Worm (Caenorhabditis elegans): Measurements from ENCODE around the gene C08E3.1.

C08E3.1 gene

DNA sequence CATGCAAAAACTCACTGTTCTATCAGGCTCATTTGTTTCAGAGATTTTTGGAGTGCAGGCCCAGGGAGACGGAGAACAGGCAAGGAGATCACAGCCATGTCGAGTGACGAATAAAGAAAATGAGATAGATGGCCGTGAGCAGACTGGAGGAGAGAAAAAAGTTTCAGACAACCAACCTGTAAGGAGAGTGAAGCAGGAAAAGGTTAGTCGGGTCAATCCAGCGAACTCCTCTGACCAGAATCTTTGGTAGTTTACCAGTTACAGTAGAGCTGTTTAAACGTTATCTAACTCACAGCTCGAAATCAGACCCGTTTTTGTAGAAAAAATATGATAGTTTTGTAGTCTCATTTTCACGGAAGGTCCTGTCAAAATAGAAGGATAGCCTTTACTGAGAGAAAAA lies 15.2 kb downstream of the C08E3.1 start, which contains the start of gene fbxb-21:
TSS of gene fbxb-21 (minus strand) at position 101 of the 400 bp plus-strand sequence.
- no peak for TF ChIP-seq nhr-76 (tag; optimal IDR thresholded peaks at IDR 0.05)
- no peak for TF ChIP-seq dsc-1 (tag; optimal IDR thresholded peaks at IDR 0.05)
- no peak for TF ChIP-seq egl-13 (tag; optimal IDR thresholded peaks at IDR 0.05)
- TF ChIP-seq elt-3 (tag; optimal IDR thresholded peaks at IDR 0.05): no peak
- TF ChIP-seq unc-130 (tag; optimal IDR thresholded peaks at IDR 0.05): no peak
- no peak for TF ChIP-seq fkh-8 (tag; optimal IDR thresholded peaks at IDR 0.05)
- no peak for TF ChIP-seq dpl-1 (GFP tag; optimal IDR thresholded peaks at IDR 0.05)
- TF ChIP-seq nhr-84 (tag; optimal IDR thresholded peaks at IDR 0.05): no peak
- no peak for TF ChIP-seq ztf-4 (tag; optimal IDR thresholded peaks at IDR 0.05)
- TF ChIP-seq lin-35 (GFP tag; optimal IDR thresholded peaks at IDR 0.05): no peak
- TF ChIP-seq unc-62 (GFP tag; optimal IDR thresholded peaks at IDR 0.05): no peak
- TF ChIP-seq unc-86 (tag; optimal IDR thresholded peaks at IDR 0.05): no peak
- TF ChIP-seq lin-39 (tag; optimal IDR thresholded peaks at IDR 0.05): no peak
- no peak for TF ChIP-seq nhr-12 (tag; optimal IDR thresholded peaks at IDR 0.05)
- TF ChIP-seq nhr-85 (tag): no peak

- TF ChIP-seq ama-1 (optimal IDR thresholded peaks at IDR 0.05): no peak
- TF ChIP-seq sup-37 (GFP tag; optimal IDR thresholded peaks at IDR 0.05): no peak
- no peak for TF ChIP-seq irx-1 (tag; optimal IDR thresholded peaks at IDR 0.05)
- TF ChIP-seq lin-35 (GFP tag; optimal IDR thresholded peaks at IDR 0.05): no peak
- no peak for TF ChIP-seq nhr-47 (tag; optimal IDR thresholded peaks at IDR 0.05)
- TF ChIP-seq Y116A8C.19 (tag; optimal IDR thresholded peaks at IDR 0.05; ENCODE audit: borderline replicate concordance): no peak
- no peak for TF ChIP-seq elt-2 (tag; optimal IDR thresholded peaks at IDR 0.05)
- TF ChIP-seq zip-4 (GFP tag; optimal IDR thresholded peaks at IDR 0.05): no peak
- TF ChIP-seq mdl-1 (tag; optimal IDR thresholded peaks at IDR 0.05): no peak
- no peak for TF ChIP-seq unc-86 (tag; optimal IDR thresholded peaks at IDR 0.05)
- no peak for TF ChIP-seq mep-1 (tag; optimal IDR thresholded peaks at IDR 0.05)
Measured at ce11 chrII:1650502-1650901, 16.9 kb downstream of the C08E3.1 start, which contains the start of gene fbxb-20. fbxb-20 (minus strand) TSS chrII:1650602.

DNA sequence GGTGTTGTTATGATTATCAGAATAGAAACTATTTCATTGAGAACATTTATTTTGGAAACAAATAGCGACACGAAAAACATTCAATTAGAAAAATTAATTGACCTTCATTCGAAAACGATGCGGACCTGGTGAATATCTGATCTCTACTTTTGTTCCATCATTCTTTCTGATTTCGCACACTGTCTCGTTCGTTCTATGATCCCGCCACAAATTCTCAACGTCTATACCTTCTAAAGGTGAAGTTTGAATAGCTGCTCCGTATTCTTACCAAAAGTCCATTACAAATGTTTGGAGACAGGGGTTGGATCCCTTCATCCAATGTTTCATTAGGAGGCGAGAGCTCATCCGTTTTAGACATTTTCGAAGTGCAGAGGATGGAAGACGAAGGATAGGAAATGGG lies 18.2 kb downstream of the C08E3.1 start, which contains the start of gene fbxb-16:
TSS of gene fbxb-16 (minus strand) at position 101 of the 400 bp plus-strand sequence.
- TF ChIP-seq tbx-2 (tag; optimal IDR thresholded peaks at IDR 0.05): no peak

ce11 chrII:1653397-1653796 lies 19.8 kb downstream of the C08E3.1 start, which contains the start of gene fbxb-15:
fbxb-15 (minus strand) TSS chrII:1653497.
- TF ChIP-seq nhr-71 (tag; optimal IDR thresholded peaks at IDR 0.05) (no peak), fkh-4 (tag; optimal IDR thresholded peaks at IDR 0.05; ENCODE audit: borderline replicate concordance) (no peak)

DNA sequence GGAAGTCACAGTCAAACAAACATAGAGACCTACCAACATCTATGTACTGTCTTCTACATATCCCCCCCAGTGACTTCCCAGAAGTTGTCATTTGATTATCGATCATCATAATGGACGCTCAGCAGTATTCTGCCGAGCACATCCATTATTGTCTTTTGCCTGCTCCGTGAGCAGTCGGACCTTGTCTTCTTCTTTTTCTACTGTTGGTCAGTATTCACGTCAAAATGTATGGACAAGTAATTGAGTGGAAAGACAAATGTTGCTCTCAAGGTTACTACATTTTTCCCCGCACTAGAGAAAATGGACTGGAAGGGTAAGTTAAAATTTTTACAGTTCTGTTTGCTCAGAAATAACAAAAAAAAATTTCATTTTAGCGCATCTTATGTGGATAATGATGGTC lies 21.3 kb downstream of the C08E3.1 start, which contains the start of gene btb-12:
TSS of gene btb-12 (plus strand) at position 301 of the 400 bp plus-strand sequence.
- no peak for TF ChIP-seq grh-1 (GFP tag; IDR thresholded peaks at IDR 0.05)
- no peak for TF ChIP-seq lin-15B (tag; optimal IDR thresholded peaks at IDR 0.05)
- no peak for TF ChIP-seq zag-1 (tag; optimal IDR thresholded peaks at IDR 0.05)
- TF ChIP-seq mab-9 (GFP tag; IDR thresholded peaks at IDR 0.05): no peak
- no peak for TF ChIP-seq jun-1 (tag; optimal IDR thresholded peaks at IDR 0.05)
- no peak for TF ChIP-seq C34B4.2 (tag; optimal IDR thresholded peaks at IDR 0.05)
- TF ChIP-seq ztf-11 (tag; optimal IDR thresholded peaks at IDR 0.05): no peak
- TF ChIP-seq snu-23 (GFP tag; optimal IDR thresholded peaks at IDR 0.05): no peak
- TF ChIP-seq pag-3 (tag; optimal IDR thresholded peaks at IDR 0.05; ENCODE audit: borderline replicate concordance, insufficient read depth): no peak
- no peak for TF ChIP-seq hpl-2 (GFP tag; optimal IDR thresholded peaks at IDR 0.05)
- no peak for TF ChIP-seq sup-37 (GFP tag; optimal IDR thresholded peaks at IDR 0.05)
- TF ChIP-seq lin-39 (tag; optimal IDR thresholded peaks at IDR 0.05): no peak
- no peak for TF ChIP-seq zip-4 (GFP tag; optimal IDR thresholded peaks at IDR 0.05)
- TF ChIP-seq tlp-1 (tag; optimal IDR thresholded peaks at IDR 0.05): no peak
- TF ChIP-seq nhr-19 (GFP tag; conservative IDR thresholded peaks at IDR 0.05): no peak
- TF ChIP-seq efl-1 (optimal IDR thresholded peaks at IDR 0.05): no peak
- no peak for TF ChIP-seq efl-1 (GFP tag; optimal IDR thresholded peaks at IDR 0.05 in 1 of 2)
- TF ChIP-seq nhr-11 (tag; optimal IDR thresholded peaks at IDR 0.05): no peak
- no peak for TF ChIP-seq ceh-88 (GFP tag; IDR thresholded peaks at IDR 0.05)
- no peak for TF ChIP-seq unc-62 (GFP tag; optimal IDR thresholded peaks at IDR 0.05)
- no peak for TF ChIP-seq isw-1 (GFP tag; IDR thresholded peaks at IDR 0.05)
